Fruit fly (Drosophila melanogaster) whole organism, embryonic: ENCODE data around the gene peb.

Source experiments
- Aef1 ChIP-seq: fragments of 200-800 bp; sonication (Bioruptor generic); IDR thresholded peaks from 3 replicates; pipeline ENCODE4 v1.3.6; 2022; ENCODE audit warnings: missing biosample characterization, missing genetic modification characterization
- B-H2 ChIP-seq: fragments of 200-800 bp; sonication (Bioruptor generic); optimal IDR thresholded peaks from 2 replicates; lab custom pipeline; 2018; ENCODE audit warnings: missing biosample characterization, mild to moderate bottlenecking, missing genetic modification characterization
- Bteb2 ChIP-seq: fragments of 200-800 bp; sonication (Bioruptor generic); optimal IDR thresholded peaks from 2 replicates; lab custom pipeline; 2016; ENCODE audit warnings: missing biosample characterization, missing genetic modification characterization
- CG10543 ChIP-seq: fragments of 200-800 bp; sonication (Bioruptor generic); optimal IDR thresholded peaks from 3 replicates; lab custom pipeline; 2017; ENCODE audit warnings: missing biosample characterization, mild to moderate bottlenecking, missing genetic modification characterization, moderate library complexity
- CG10979 ChIP-seq: fragments of 200-800 bp; sonication (Bioruptor generic); optimal IDR thresholded peaks from 2 replicates; lab custom pipeline; 2018; ENCODE audit warnings: missing biosample characterization, mild to moderate bottlenecking, missing genetic modification characterization, moderate library complexity
- CG11696 ChIP-seq: fragments of 200-800 bp; sonication (Bioruptor generic); IDR thresholded peaks from 2 replicates; pipeline ENCODE4 v1.3.6; 2022; ENCODE audit warnings: missing biosample characterization, missing genetic modification characterization
- CG12104 ChIP-seq: fragments of 200-800 bp; sonication (Bioruptor generic); optimal IDR thresholded peaks from 3 replicates; lab custom pipeline; 2016; ENCODE audit warnings: missing biosample characterization, missing genetic modification characterization
- CG13287 ChIP-seq: fragments of 200-800 bp; sonication (Bioruptor generic); IDR thresholded peaks from 2 replicates; pipeline ENCODE4 v1.3.6; 2022; ENCODE audit warnings: missing biosample characterization, missing genetic modification characterization; ENCODE audit not compliant: partially characterized antibody
- CG17568 ChIP-seq: fragments of 200-800 bp; sonication (Bioruptor generic); optimal IDR thresholded peaks from 2 replicates; lab custom pipeline; 2018; ENCODE audit warnings: missing biosample characterization, mild to moderate bottlenecking, missing genetic modification characterization, moderate library complexity
- CG18011 ChIP-seq: fragments of 200-800 bp; sonication (Bioruptor generic); optimal IDR thresholded peaks from 2 replicates; lab custom pipeline; 2017; ENCODE audit warnings: missing biosample characterization, missing genetic modification characterization, mild to moderate bottlenecking, moderate library complexity, missing genotype
- CG3407 ChIP-seq: fragments of 200-800 bp; sonication (Bioruptor generic); optimal IDR thresholded peaks from 2 replicates; lab custom pipeline; 2018; ENCODE audit warnings: missing biosample characterization, mild to moderate bottlenecking, missing genetic modification characterization
- CG34422 ChIP-seq: fragments of 200-800 bp; sonication (Bioruptor generic); IDR thresholded peaks from 3 replicates; pipeline ENCODE4 v1.3.6; 2022; ENCODE audit warnings: missing biosample characterization, missing genetic modification characterization
- CG3838 ChIP-seq: fragments of 200-800 bp; sonication (Bioruptor generic); optimal IDR thresholded peaks from 3 replicates; lab custom pipeline; 2016; ENCODE audit warnings: missing biosample characterization, missing genetic modification characterization
- CG3995 ChIP-seq: fragments of 200-800 bp; sonication (Bioruptor generic); optimal IDR thresholded peaks from 3 replicates; lab custom pipeline; 2016; ENCODE audit warnings: missing biosample characterization, missing genetic modification characterization
- CG6254 ChIP-seq: fragments of 200-800 bp; sonication (Bioruptor generic); optimal IDR thresholded peaks from 3 replicates; lab custom pipeline; 2017; ENCODE audit warnings: mild to moderate bottlenecking, missing biosample characterization, missing genetic modification reagents, missing genetic modification characterization
- CG7987 ChIP-seq: fragments of 200-800 bp; sonication (Bioruptor generic); optimal IDR thresholded peaks from 2 replicates; lab custom pipeline; 2018; ENCODE audit warnings: missing biosample characterization, mild to moderate bottlenecking, missing genetic modification characterization, moderate library complexity
- CG8290 ChIP-seq, 3 experiments: fragments of 200-800 bp; sonication (Bioruptor generic); optimal IDR thresholded peaks; 2 replicates each; lab custom pipeline; 2016 to 2019; ENCODE audit warnings: missing biosample characterization in 3 of 3, missing genetic modification characterization in 3 of 3, mild to moderate bottlenecking in 2 of 3, moderate library complexity in 1 of 3
- CG8765 ChIP-seq: fragments of 200-800 bp; sonication (Bioruptor generic); IDR thresholded peaks from 2 replicates; pipeline ENCODE4 v1.3.6; 2022; ENCODE audit warnings: missing biosample characterization, missing genetic modification characterization
- CG8944 ChIP-seq: fragments of 200-800 bp; sonication (Bioruptor generic); optimal IDR thresholded peaks from 3 replicates; lab custom pipeline; 2016; ENCODE audit warnings: missing biosample characterization, missing genetic modification characterization
- Ets97D ChIP-seq: fragments of 200-800 bp; sonication (Bioruptor generic); optimal IDR thresholded peaks from 3 replicates; lab custom pipeline; 2016; ENCODE audit warnings: missing biosample characterization, missing genetic modification characterization
- Hr78 ChIP-seq, 2 experiments: fragments of 200-800 bp in 1 of 2; fragments of >200 bp in 1 of 2; sonication (Bioruptor generic) in 1 of 2; optimal IDR thresholded peaks; 2 replicates each; lab custom pipeline; 2017 to 2019; ENCODE audit warnings: missing biosample characterization in 2 of 2, missing genetic modification characterization in 2 of 2, mild to moderate bottlenecking in 1 of 2, moderate library complexity in 1 of 2
- Kr ChIP-seq: fragments of 200-800 bp; sonication (Bioruptor generic); optimal IDR thresholded peaks from 2 replicates; lab custom pipeline; 2017; ENCODE audit warnings: missing biosample characterization, mild to moderate bottlenecking, missing genetic modification characterization
- Max ChIP-seq: fragments of 200-800 bp; sonication (Bioruptor generic); optimal IDR thresholded peaks from 2 replicates; lab custom pipeline; 2016; ENCODE audit warnings: missing biosample characterization, mild to moderate bottlenecking, missing genetic modification characterization
- NfI ChIP-seq: fragments of 200-800 bp; sonication (Bioruptor generic); optimal IDR thresholded peaks from 3 replicates; lab custom pipeline; 2018; ENCODE audit warnings: missing biosample characterization, mild to moderate bottlenecking, missing genetic modification characterization, moderate library complexity
- Opbp ChIP-seq: fragments of 200-800 bp; sonication (Bioruptor generic); IDR thresholded peaks from 3 replicates; pipeline ENCODE4 v1.3.6; 2022; ENCODE audit warnings: missing biosample characterization, missing genetic modification characterization; ENCODE audit not compliant: partially characterized antibody
- Scr ChIP-seq: fragments of 200-800 bp; sonication (Bioruptor generic); IDR thresholded peaks from 2 replicates; pipeline ENCODE4 v1.3.6; 2022; ENCODE audit warnings: missing biosample characterization, missing genetic modification characterization; ENCODE audit not compliant: partially characterized antibody
- Ssrp ChIP-seq: fragments of 200-800 bp; sonication (Bioruptor generic); optimal IDR thresholded peaks from 2 replicates; lab custom pipeline; 2018; ENCODE audit warnings: missing biosample characterization, mild to moderate bottlenecking, missing genetic modification characterization, moderate library complexity
- TFAM ChIP-seq: fragments of 200-800 bp; sonication (Bioruptor generic); optimal IDR thresholded peaks from 2 replicates; lab custom pipeline; 2017; ENCODE audit warnings: missing biosample characterization, missing genetic modification characterization, inconsistent platforms
- Tbp ChIP-seq: fragments of >200 bp; optimal IDR thresholded peaks from 2 replicates; lab custom pipeline; 2018; ENCODE audit warnings: missing biosample characterization, missing genetic modification characterization
- Vsx1 ChIP-seq: fragments of 200-800 bp; sonication (Bioruptor generic); optimal IDR thresholded peaks from 2 replicates; lab custom pipeline; 2017; ENCODE audit warnings: missing biosample characterization, mild to moderate bottlenecking, missing genetic modification characterization, missing genetic modification reagents
- ac ChIP-seq: fragments of 200-800 bp; sonication (Bioruptor generic); optimal IDR thresholded peaks from 3 replicates; lab custom pipeline; 2017; ENCODE audit warnings: missing biosample characterization, mild to moderate bottlenecking, missing genetic modification characterization
- ap ChIP-seq: fragments of 200-800 bp; sonication (Bioruptor generic); IDR thresholded peaks from 2 replicates; pipeline ENCODE4 v1.3.6; 2022; ENCODE audit warnings: missing biosample characterization, missing genetic modification characterization
- ash1 ChIP-seq: fragments of 200-800 bp; sonication (Bioruptor generic); optimal IDR thresholded peaks from 2 replicates; lab custom pipeline; 2018; ENCODE audit warnings: missing biosample characterization, mild to moderate bottlenecking, missing genetic modification characterization
- bcd ChIP-seq: fragments of 200-800 bp; sonication (Bioruptor generic); optimal IDR thresholded peaks from 2 replicates; lab custom pipeline; 2017; ENCODE audit warnings: missing biosample characterization, mild to moderate bottlenecking, missing genetic modification characterization
- corto ChIP-seq: fragments of 200-800 bp; sonication (Bioruptor generic); optimal IDR thresholded peaks from 2 replicates; lab custom pipeline; 2016; ENCODE audit warnings: missing biosample characterization, mild to moderate bottlenecking, missing genetic modification characterization, moderate library complexity
- da ChIP-seq: fragments of 200-800 bp; sonication (Bioruptor generic); optimal IDR thresholded peaks from 2 replicates; lab custom pipeline; 2016; ENCODE audit warnings: missing biosample characterization, missing genetic modification characterization
- danr ChIP-seq: fragments of 200-800 bp; sonication (Bioruptor generic); IDR thresholded peaks from 2 replicates; pipeline ENCODE4 v1.3.6; 2022; ENCODE audit warnings: missing biosample characterization, missing genetic modification characterization
- disco-r ChIP-seq: fragments of 200-800 bp; sonication (Bioruptor generic); optimal IDR thresholded peaks from 2 replicates; lab custom pipeline; 2016; ENCODE audit warnings: missing biosample characterization, missing genetic modification characterization
- ewg ChIP-seq: fragments of 200-800 bp; sonication (Bioruptor generic); optimal IDR thresholded peaks from 3 replicates; lab custom pipeline; 2017; ENCODE audit warnings: mild to moderate bottlenecking, missing biosample characterization, missing genetic modification reagents, missing genetic modification characterization
- fd102C ChIP-seq: fragments of 200-800 bp; sonication (Bioruptor generic); optimal IDR thresholded peaks from 2 replicates; lab custom pipeline; 2018; ENCODE audit warnings: missing biosample characterization, mild to moderate bottlenecking, missing genetic modification characterization, moderate library complexity
- fru ChIP-seq: fragments of >200 bp; optimal IDR thresholded peaks from 2 replicates; lab custom pipeline; 2017
- gsb ChIP-seq: fragments of 200-800 bp; sonication (Bioruptor generic); IDR thresholded peaks from 2 replicates; pipeline ENCODE4 v1.3.6; 2022; ENCODE audit warnings: missing biosample characterization, missing genetic modification characterization
- kni ChIP-seq: fragments of 200-800 bp; sonication (Bioruptor generic); optimal IDR thresholded peaks from 3 replicates; lab custom pipeline; 2017; ENCODE audit warnings: mild to moderate bottlenecking, missing biosample characterization, missing genetic modification reagents, missing genetic modification characterization
- mirr ChIP-seq: fragments of 200-800 bp; sonication (Bioruptor generic); optimal IDR thresholded peaks from 3 replicates; lab custom pipeline; 2018; ENCODE audit warnings: missing biosample characterization, mild to moderate bottlenecking, missing genetic modification characterization
- nerfin-1 ChIP-seq: fragments of 200-800 bp; sonication (Bioruptor generic); optimal IDR thresholded peaks from 3 replicates; lab custom pipeline; 2019; ENCODE audit warnings: missing biosample characterization, mild to moderate bottlenecking, missing genetic modification characterization, moderate library complexity
- pho ChIP-seq: fragments of 200-800 bp; sonication (Bioruptor generic); optimal IDR thresholded peaks from 2 replicates; lab custom pipeline; 2016; ENCODE audit warnings: missing biosample characterization, missing genetic modification characterization
- psq ChIP-seq: fragments of 200-800 bp; sonication (Bioruptor generic); optimal IDR thresholded peaks from 2 replicates; lab custom pipeline; 2017; ENCODE audit warnings: missing biosample characterization, missing genetic modification characterization
- row ChIP-seq: fragments of 200-800 bp; sonication (Bioruptor generic); IDR thresholded peaks from 3 replicates; pipeline ENCODE4 v1.3.6; 2022; ENCODE audit warnings: missing biosample characterization, missing genetic modification characterization
- sc ChIP-seq, 3 experiments: fragments of >200 bp in 2 of 3; fragments of 200-800 bp in 1 of 3; sonication (Bioruptor generic) in 1 of 3; optimal IDR thresholded peaks; 2 replicates in 2 of 3; 3 replicates in 1 of 3; lab custom pipeline; 2017; ENCODE audit warnings: mild to moderate bottlenecking in 1 of 3, missing biosample characterization in 1 of 3, missing genetic modification characterization in 1 of 3, missing genetic modification reagents in 1 of 3
- tap ChIP-seq: fragments of 200-800 bp; optimal IDR thresholded peaks from 3 replicates; lab custom pipeline; 2019; ENCODE audit warnings: missing biosample characterization, mild to moderate bottlenecking, missing genetic modification characterization, moderate library complexity

Gene peb

DNA sequence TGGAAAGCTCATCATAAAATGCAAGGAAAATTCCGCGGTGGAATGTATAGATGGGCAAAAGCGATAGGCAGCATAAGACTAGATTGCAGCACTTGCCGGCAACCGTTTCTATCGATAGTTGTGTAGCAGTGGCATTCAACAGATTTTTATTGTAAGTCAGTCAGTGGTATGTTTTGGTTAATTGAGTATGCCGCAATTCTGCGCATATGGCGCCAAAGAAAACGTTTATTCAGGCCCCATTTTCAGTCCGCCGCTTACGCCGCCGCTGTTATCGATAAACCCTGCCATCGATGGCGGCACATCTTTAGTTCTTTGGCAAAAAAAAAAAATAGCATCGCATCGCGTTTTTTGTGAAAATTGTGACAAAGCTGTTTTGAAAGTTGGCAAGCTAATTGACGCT, 32.4 kb downstream of the peb start, which contains the start of the genes Cbp80 and Torsin (continued):
- TF ChIP-seq CG10979 (tag; lab: Kevin White, UChicago) (no peak), da (no peak), Tbp (GFP tag; lab: Kevin White, UChicago) (no peak), B-H2 (no peak), kni (GFP tag; lab: Kevin White, UChicago) (no peak), CG3838 (GFP tag; lab: Kevin White, UChicago) (no peak), ewg (peak; percentile 26), psq (GFP tag; lab: Kevin White, UChicago) (no peak), Bteb2 (GFP tag; lab: Kevin White, UChicago) (no peak), Hr78 (GFP tag; optimal IDR thresholded peaks at IDR 0.05; lab: Kevin White, UChicago) (no peak), pho (GFP tag; lab: Kevin White, UChicago) (no peak), disco-r (no peak), mirr (GFP tag; lab: Kevin White, UChicago) (no peak), CG13287 (GFP tag; lab: Robert Waterston, UW) (peak; percentile 90), ash1 (GFP tag; lab: Kevin White, UChicago) (no peak), tap (tag; lab: Kevin White, UChicago) (no peak), bcd (GFP tag; lab: Kevin White, UChicago) (no peak), sc (optimal IDR thresholded peaks at IDR 0.05; lab: Kevin White, UChicago) (no peak), sc (GFP tag; optimal IDR thresholded peaks at IDR 0.05; lab: Kevin White, UChicago) (no peak), NfI (GFP tag; lab: Kevin White, UChicago) (no peak), CG8944 (GFP tag; lab: Kevin White, UChicago) (no peak), CG12104 (GFP tag; lab: Kevin White, UChicago) (no peak), CG8290 (GFP tag; optimal IDR thresholded peaks at IDR 0.05; lab: Kevin White, UChicago) (no peak), CG8290 (tag; optimal IDR thresholded peaks at IDR 0.05; lab: Kevin White, UChicago) (no peak), ac (GFP tag; lab: Kevin White, UChicago) (no peak), CG6254 (GFP tag; lab: Kevin White, UChicago) (no peak), nerfin-1 (tag; lab: Kevin White, UChicago) (peak; percentile 68), CG17568 (GFP tag; lab: Kevin White, UChicago) (no peak), gsb (GFP tag; lab: Robert Waterston, UW) (no peak), CG11696 (GFP tag; lab: Robert Waterston, UW) (no peak), Max (GFP tag; lab: Kevin White, UChicago) (no peak), Vsx1 (no peak), CG3995 (GFP tag; lab: Kevin White, UChicago) (peak; percentile 86), Scr (GFP tag; lab: Robert Waterston, UW) (peak; percentile 92), Aef1 (no peak), fru (lab: Kevin White, UChicago) (no peak), Opbp (GFP tag; lab: Robert Waterston, UW) (peak; percentile 75), CG7987 (no peak), ap (no peak), Kr (GFP tag; lab: Kevin White, UChicago) (no peak), row (peak; percentile 70), corto (GFP tag; lab: Kevin White, UChicago) (no peak), fd102C (GFP tag; lab: Kevin White, UChicago) (no peak), TFAM (GFP tag; lab: Kevin White, UChicago) (no peak), CG10543 (no peak), Ets97D (peak; percentile 13), CG8765 (no peak), danr (GFP tag; lab: Robert Waterston, UW) (no peak), CG18011 (GFP tag; lab: Kevin White, UChicago) (no peak), CG3407 (GFP tag; lab: Kevin White, UChicago) (no peak), Ssrp (tag; lab: Kevin White, UChicago) (no peak), CG34422 (GFP tag; lab: Robert Waterston, UW) (0 out of 3 replicates have a peak, but pooled peaks have one; percentile 31)
